Worm (Caenorhabditis elegans) whole organism, late embryonic: Measurements from ENCODE around the gene ins-5.

Experiments used
- ama-1 ChIP-seq: fragments of 150-350 bp; optimal IDR thresholded peaks from 2 replicates; lab custom pipeline; 2014
- ceh-14 ChIP-seq: sonication (generic microtip); optimal IDR thresholded peaks from 2 replicates; lab custom pipeline; 2016; ENCODE audit warnings: missing genotype, missing genetic modification characterization, missing compliant biosample characterization
- ceh-9 ChIP-seq: sonication (generic microtip); optimal IDR thresholded peaks from 2 replicates; lab custom pipeline; 2016; ENCODE audit warnings: mild to moderate bottlenecking, missing genetic modification characterization, inconsistent platforms, missing compliant biosample characterization
- dve-1 ChIP-seq: sonication (generic microtip); optimal IDR thresholded peaks from 2 replicates; lab custom pipeline; 2017; ENCODE audit warnings: antibody characterized with exemption, mild to moderate bottlenecking, missing genetic modification characterization, missing compliant biosample characterization
- mec-3 ChIP-seq: sonication (generic microtip); optimal IDR thresholded peaks from 2 replicates; lab custom pipeline; 2016; ENCODE audit warnings: borderline replicate concordance, missing genetic modification characterization, missing compliant biosample characterization
- sox-2 ChIP-seq: fragments of 200-800 bp; sonication (Bioruptor generic); IDR thresholded peaks from 2 replicates; pipeline ENCODE4 v1.3.6; 2022; ENCODE audit warnings: missing genetic modification reagents, missing genetic modification characterization, missing compliant biosample characterization

DNA sequence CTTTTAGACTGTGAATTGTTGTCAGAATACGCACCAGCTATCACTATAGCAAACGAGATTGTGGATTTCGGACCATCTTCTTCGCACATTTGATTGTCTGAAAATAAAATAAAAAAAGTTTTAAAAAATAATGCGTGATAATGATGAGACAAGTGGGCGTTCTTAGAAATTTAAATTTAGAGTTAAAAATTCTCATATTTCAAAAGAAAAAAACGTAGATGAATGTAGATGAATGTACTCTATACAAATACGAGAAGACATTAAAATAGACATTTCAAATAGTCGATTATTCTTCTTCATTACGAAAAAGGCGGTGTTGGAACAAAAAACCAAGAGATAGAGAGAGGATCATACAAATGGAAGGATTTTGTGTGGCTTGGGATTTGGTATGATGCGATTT, 22.5 kb upstream of the ins-5 start, which contains the start of gene B0034.5:
- TF ChIP-seq ceh-14 (tag; lab: Kevin White, UChicago), result no peak
- no peak for TF ChIP-seq ceh-9
- no peak for TF ChIP-seq mec-3 (tag; lab: Kevin White, UChicago)
- TF ChIP-seq sox-2 (GFP tag; lab: Robert Waterston, UW), result no peak
- no peak for TF ChIP-seq dve-1
- TF ChIP-seq ama-1, result no peak
